Worm (Caenorhabditis elegans) whole organism, mixed stage, embryonic: Measurements from ENCODE around the gene dnc-2.

Experiments used
- elt-1 ChIP-seq: sonication (generic microtip); optimal IDR thresholded peaks from 2 replicates; lab custom pipeline; 2017; ENCODE audit warnings: missing genetic modification characterization, mild to moderate bottlenecking, missing compliant biosample characterization, antibody characterized with exemption, moderate library complexity, borderline replicate concordance; ENCODE audit not compliant: insufficient read depth
- elt-3 ChIP-seq: fragments of 150-350 bp; optimal IDR thresholded peaks from 2 replicates; lab custom pipeline; 2014; ENCODE audit warnings: missing biosample characterization, missing genetic modification characterization
- ham-2 ChIP-seq: fragments of 200-800 bp; sonication (Bioruptor generic); optimal IDR thresholded peaks from 2 replicates; lab custom pipeline; 2018; ENCODE audit warnings: mild to moderate bottlenecking, missing genetic modification characterization, missing compliant biosample characterization
- lin-13 ChIP-seq: fragments of 150-350 bp; optimal IDR thresholded peaks from 2 replicates; lab custom pipeline; 2014; ENCODE audit warnings: missing biosample characterization, missing genetic modification characterization
- mls-2 ChIP-seq: sonication (generic microtip); optimal IDR thresholded peaks from 2 replicates; lab custom pipeline; 2016; ENCODE audit warnings: mild to moderate bottlenecking, missing genetic modification characterization, moderate library complexity, missing compliant biosample characterization
- nhr-237 ChIP-seq: fragments of 150-350 bp; optimal IDR thresholded peaks from 2 replicates; lab custom pipeline; 2014; ENCODE audit warnings: missing biosample characterization, missing genetic modification characterization
- nhr-28 ChIP-seq: fragments of 150-350 bp; optimal IDR thresholded peaks from 2 replicates; lab custom pipeline; 2014; ENCODE audit warnings: missing biosample characterization, missing genetic modification characterization
- nhr-76 ChIP-seq: sonication (generic microtip); optimal IDR thresholded peaks from 2 replicates; lab custom pipeline; 2017; ENCODE audit warnings: missing biosample characterization, missing genetic modification characterization
- snpc-4 ChIP-seq: fragments of 150-350 bp; optimal IDR thresholded peaks from 2 replicates; lab custom pipeline; 2014; ENCODE audit warnings: missing biosample characterization, missing genetic modification characterization
- tbx-8 ChIP-seq: fragments of 200-800 bp; sonication (Bioruptor generic); optimal IDR thresholded peaks from 2 replicates; lab custom pipeline; 2018; ENCODE audit warnings: mild to moderate bottlenecking, missing genetic modification characterization, moderate library complexity, missing compliant biosample characterization
- unc-39 ChIP-seq: fragments of 150-350 bp; optimal IDR thresholded peaks from 2 replicates; lab custom pipeline; 2014; ENCODE audit warnings: missing biosample characterization, missing genetic modification characterization
- unc-62 ChIP-seq: fragments of 150-350 bp; optimal IDR thresholded peaks from 2 replicates; lab custom pipeline; 2014; ENCODE audit warnings: missing biosample characterization, missing genetic modification reagents, missing genetic modification characterization
- zip-8 ChIP-seq: fragments of 150-350 bp; optimal IDR thresholded peaks from 2 replicates; lab custom pipeline; 2014; ENCODE audit warnings: missing biosample characterization, missing genetic modification characterization
- ztf-11 ChIP-seq: fragments of 150-350 bp; optimal IDR thresholded peaks from 2 replicates; lab custom pipeline; 2014; ENCODE audit warnings: missing biosample characterization, missing genetic modification characterization

DNA sequence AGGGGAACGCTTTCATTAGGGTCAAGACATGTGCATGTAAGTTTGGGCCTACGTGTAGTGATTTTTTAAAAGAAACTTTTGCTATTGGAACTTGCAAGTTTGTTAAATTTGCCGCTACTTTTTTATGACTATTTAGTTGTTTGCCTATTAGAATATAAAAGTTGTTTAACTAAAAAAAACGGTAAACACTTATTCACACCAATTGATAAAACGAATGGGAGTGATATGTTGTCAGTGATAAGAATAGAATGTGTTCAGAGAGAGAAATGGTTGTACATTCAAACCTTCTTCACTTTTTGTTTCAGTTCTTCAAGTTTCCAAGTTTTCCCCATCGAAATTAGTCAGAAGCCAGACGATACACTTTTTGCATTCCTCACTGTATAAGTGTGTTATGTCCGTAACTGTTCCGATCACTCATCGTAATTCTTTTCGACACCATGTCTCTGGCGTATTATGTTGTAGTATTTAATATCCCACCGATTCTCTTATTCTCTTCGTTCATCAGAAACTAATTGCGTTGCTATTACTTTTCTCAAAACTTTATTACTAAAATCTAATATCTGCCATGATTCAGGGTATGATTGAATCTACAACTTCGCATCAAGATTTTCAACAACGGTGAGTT, 40.4 kb upstream of the dnc-2 start, which contains the start of gene dct-6:
- TF ChIP-seq nhr-237 (tag; lab: Kevin White, UChicago) (no peak), unc-62 (no peak), nhr-76 (tag; lab: Kevin White, UChicago) (no peak), tbx-8 (GFP tag; lab: Kevin White, UChicago) (no peak), elt-3 (tag; lab: Kevin White, UChicago) (no peak), nhr-28 (tag; lab: Kevin White, UChicago) (no peak), unc-39 (no peak), ham-2 (GFP tag; lab: Kevin White, UChicago) (no peak), elt-1 (no peak), zip-8 (no peak), mls-2 (tag; lab: Kevin White, UChicago) (no peak), snpc-4 (tag; lab: Kevin White, UChicago) (no peak), ztf-11 (no peak), lin-13 (tag; lab: Kevin White, UChicago) (no peak)
